Worm (Caenorhabditis elegans) whole organism, young adult: ENCODE results near the gene unc-52.

Experiments
- B0261.1 ChIP-seq: sonication (generic microtip); optimal IDR thresholded peaks from 2 replicates; lab custom pipeline; 2016; ENCODE audit warnings: mild to moderate bottlenecking, missing genetic modification characterization, moderate library complexity, missing compliant biosample characterization
- C17E4.6 ChIP-seq: fragments of 200-800 bp; sonication (Bioruptor generic); IDR thresholded peaks from 2 replicates; pipeline ENCODE4 v1.3.6; 2022; ENCODE audit warnings: missing genetic modification reagents, missing genetic modification characterization, missing compliant biosample characterization
- F10E7.11 ChIP-seq: sonication (generic microtip); optimal IDR thresholded peaks from 2 replicates; lab custom pipeline; 2017; ENCODE audit warnings: mild to moderate bottlenecking, missing genetic modification characterization, moderate library complexity, missing compliant biosample characterization
- F39B2.1 ChIP-seq: fragments of 200-800 bp; sonication (Bioruptor generic); IDR thresholded peaks from 2 replicates; pipeline ENCODE4 v1.3.6; 2022; ENCODE audit warnings: missing genetic modification reagents, missing genetic modification characterization, missing compliant biosample characterization
- F52B5.7 ChIP-seq: sonication (generic microtip); optimal IDR thresholded peaks from 2 replicates; lab custom pipeline; 2016; ENCODE audit warnings: mild to moderate bottlenecking, missing genetic modification characterization, missing compliant biosample characterization
- F57C9.4 ChIP-seq: sonication (generic microtip); optimal IDR thresholded peaks from 2 replicates; lab custom pipeline; 2017; ENCODE audit warnings: mild to moderate bottlenecking, missing genetic modification characterization, missing compliant biosample characterization
- Y67H2A.10 ChIP-seq: fragments of 200-800 bp; sonication (Bioruptor generic); conservative IDR thresholded peaks from 2 replicates; pipeline ENCODE4 v1.3.6; 2022; ENCODE audit warnings: missing genetic modification reagents, missing genetic modification characterization, missing compliant biosample characterization
- Y79H2A.3 ChIP-seq: fragments of 200-800 bp; sonication (Bioruptor generic); conservative IDR thresholded peaks from 2 replicates; pipeline ENCODE4 v1.3.6; 2022; ENCODE audit warnings: missing genetic modification reagents, missing genetic modification characterization, missing compliant biosample characterization
- akir-1 ChIP-seq: fragments of 200-800 bp; sonication (Bioruptor generic); optimal IDR thresholded peaks from 2 replicates; lab custom pipeline; 2018; ENCODE audit warnings: mild to moderate bottlenecking, missing genetic modification characterization, moderate library complexity, missing compliant biosample characterization
- aptf-3 ChIP-seq: fragments of 200-800 bp; sonication (Bioruptor generic); IDR thresholded peaks from 2 replicates; pipeline ENCODE4 v1.3.6; 2022; ENCODE audit warnings: missing genetic modification characterization, missing compliant biosample characterization
- attf-6 ChIP-seq: fragments of 200-800 bp; sonication (Bioruptor generic); IDR thresholded peaks from 2 replicates; pipeline ENCODE4 v1.3.6; 2022; ENCODE audit warnings: missing genetic modification reagents, missing genetic modification characterization, missing compliant biosample characterization
- bed-2 ChIP-seq: fragments of 200-800 bp; sonication (Bioruptor generic); IDR thresholded peaks from 2 replicates; pipeline ENCODE4 v1.3.6; 2022; ENCODE audit warnings: missing genetic modification reagents, missing genetic modification characterization, missing compliant biosample characterization
- cebp-1 ChIP-seq, 2 experiments: fragments of 200-800 bp in 1 of 2; sonication (Bioruptor generic) in 1 of 2; sonication (generic microtip) in 1 of 2; IDR thresholded peaks in 1 of 2; optimal IDR thresholded peaks in 1 of 2; 2 replicates each; pipeline versions ENCODE4 v1.3.6 to Lab custom; 2017 to 2022; ENCODE audit warnings: missing compliant biosample characterization in 2 of 2, missing genetic modification characterization in 2 of 2, mild to moderate bottlenecking in 1 of 2, missing genetic modification reagents in 1 of 2, moderate library complexity in 1 of 2
- ceh-100 ChIP-seq: fragments of 200-800 bp; sonication (Bioruptor generic); IDR thresholded peaks from 2 replicates; pipeline ENCODE4 v1.3.6; 2022; ENCODE audit warnings: missing genetic modification reagents, missing genetic modification characterization, missing compliant biosample characterization
- ceh-58 ChIP-seq: fragments of 200-800 bp; sonication (Bioruptor generic); IDR thresholded peaks from 2 replicates; pipeline ENCODE4 v1.3.6; 2022; ENCODE audit warnings: missing genetic modification characterization, missing compliant biosample characterization
- chd-7 ChIP-seq: sonication (generic microtip); optimal IDR thresholded peaks from 2 replicates; lab custom pipeline; 2016; ENCODE audit warnings: mild to moderate bottlenecking, missing genetic modification characterization, moderate library complexity, missing compliant biosample characterization
- die-1 ChIP-seq: sonication (generic microtip); optimal IDR thresholded peaks from 2 replicates; lab custom pipeline; 2016; ENCODE audit warnings: missing genotype, mild to moderate bottlenecking, missing genetic modification characterization, missing compliant biosample characterization
- dox-1 ChIP-seq: fragments of 200-800 bp; sonication (Bioruptor generic); IDR thresholded peaks from 2 replicates; pipeline ENCODE4 v1.3.6; 2022; ENCODE audit warnings: missing genetic modification reagents, missing genetic modification characterization, missing compliant biosample characterization
- egl-18 ChIP-seq: fragments of 200-800 bp; sonication (Bioruptor generic); IDR thresholded peaks from 2 replicates; pipeline ENCODE4 v1.3.6; 2022; ENCODE audit warnings: missing genetic modification reagents, missing genetic modification characterization, missing compliant biosample characterization
- egrh-3 ChIP-seq: fragments of 200-800 bp; sonication (Bioruptor generic); IDR thresholded peaks from 2 replicates; pipeline ENCODE4 v1.3.6; 2022; ENCODE audit warnings: missing genetic modification reagents, missing genetic modification characterization, missing compliant biosample characterization
- ekl-4 ChIP-seq: fragments of 200-800 bp; sonication (Bioruptor generic); IDR thresholded peaks from 2 replicates; pipeline ENCODE4 v1.3.6; 2022; ENCODE audit warnings: missing genetic modification reagents, missing genetic modification characterization, missing compliant biosample characterization
- ets-4 ChIP-seq: fragments of 200-800 bp; sonication (Bioruptor generic); optimal IDR thresholded peaks from 2 replicates; lab custom pipeline; 2018; ENCODE audit warnings: mild to moderate bottlenecking, missing genetic modification characterization, missing compliant biosample characterization
- lag-1 ChIP-seq: fragments of 200-800 bp; sonication (Bioruptor generic); IDR thresholded peaks from 2 replicates; pipeline ENCODE4 v1.3.6; 2022; ENCODE audit warnings: missing genetic modification reagents, missing genetic modification characterization, missing compliant biosample characterization
- let-526 ChIP-seq: fragments of 200-800 bp; sonication (Bioruptor generic); IDR thresholded peaks from 2 replicates; pipeline ENCODE4 v1.3.6; 2022; ENCODE audit warnings: missing genetic modification reagents, missing genetic modification characterization, missing compliant biosample characterization
- lin-26 ChIP-seq: fragments of 200-800 bp; sonication (Bioruptor generic); IDR thresholded peaks from 2 replicates; pipeline ENCODE4 v1.3.6; 2022; ENCODE audit warnings: missing genetic modification reagents, missing genetic modification characterization, missing compliant biosample characterization
- lir-1 ChIP-seq: fragments of 200-800 bp; sonication (Bioruptor generic); conservative IDR thresholded peaks from 2 replicates; pipeline ENCODE4 v1.3.6; 2022; ENCODE audit warnings: missing genetic modification reagents, missing genetic modification characterization, missing compliant biosample characterization
- madf-6 ChIP-seq: fragments of 200-800 bp; sonication (Bioruptor generic); IDR thresholded peaks from 2 replicates; pipeline ENCODE4 v1.3.6; 2022; ENCODE audit warnings: missing genetic modification reagents, missing genetic modification characterization, missing compliant biosample characterization
- nhr-90 ChIP-seq: sonication (generic microtip); optimal IDR thresholded peaks from 2 replicates; lab custom pipeline; 2016; ENCODE audit warnings: missing genotype, mild to moderate bottlenecking, missing genetic modification characterization, missing compliant biosample characterization
- rpc-1 ChIP-seq, 2 experiments: fragments of 150-350 bp in 1 of 2; sonication (generic microtip) in 1 of 2; optimal IDR thresholded peaks; 2 replicates each; lab custom pipeline; 2014 to 2018; ENCODE audit warnings: missing biosample characterization in 1 of 2, missing genetic modification characterization in 1 of 2, missing genetic modification reagents in 1 of 2, missing genotype in 1 of 2
- sea-2 ChIP-seq: fragments of 200-800 bp; sonication (Bioruptor generic); IDR thresholded peaks from 2 replicates; pipeline ENCODE4 v1.3.6; 2022; ENCODE audit warnings: missing genetic modification characterization, missing compliant biosample characterization
- snpc-1.3 ChIP-seq: sonication (generic microtip); optimal IDR thresholded peaks from 2 replicates; lab custom pipeline; 2017; ENCODE audit warnings: missing genetic modification characterization, mild to moderate bottlenecking, missing compliant biosample characterization, antibody characterized with exemption, moderate library complexity, missing genotype, missing genetic modification reagents; ENCODE audit not compliant: insufficient read depth
- somi-1 ChIP-seq: fragments of 200-800 bp; sonication (Bioruptor generic); optimal IDR thresholded peaks from 2 replicates; lab custom pipeline; 2018; ENCODE audit warnings: mild to moderate bottlenecking, missing genetic modification characterization, missing compliant biosample characterization
- unc-130 ChIP-seq: sonication (generic microtip); optimal IDR thresholded peaks from 2 replicates; lab custom pipeline; 2016; ENCODE audit warnings: missing genetic modification reagents, missing genetic modification characterization, missing compliant biosample characterization
- unc-62 ChIP-seq: fragments of 150-350 bp; optimal IDR thresholded peaks from 2 replicates; lab custom pipeline; 2014; ENCODE audit warnings: missing biosample characterization, missing genetic modification reagents, missing genetic modification characterization
- zfh-2 ChIP-seq: fragments of 200-800 bp; sonication (Bioruptor generic); conservative IDR thresholded peaks from 2 replicates; pipeline ENCODE4 v1.3.6; 2022; ENCODE audit warnings: missing genetic modification reagents, missing genetic modification characterization, missing compliant biosample characterization
- ztf-25 ChIP-seq: fragments of 200-800 bp; sonication (Bioruptor generic); IDR thresholded peaks from 2 replicates; pipeline ENCODE4 v1.3.6; 2022; ENCODE audit warnings: missing genetic modification reagents, missing genetic modification characterization, missing compliant biosample characterization
- ztf-6 ChIP-seq: fragments of 200-800 bp; sonication (Bioruptor generic); IDR thresholded peaks from 2 replicates; pipeline ENCODE4 v1.3.6; 2022; ENCODE audit warnings: missing genetic modification reagents, missing genetic modification characterization, missing compliant biosample characterization

unc-52 gene

ce11 chrII:14670175-14670574, 14.1 kb downstream of the unc-52 start:
- TF ChIP-seq F57C9.4 (tag; lab: Kevin White, UChicago), result no peak
- no peak for TF ChIP-seq let-526 (GFP tag; lab: Robert Waterston, UW)
- TF ChIP-seq rpc-1 (optimal IDR thresholded peaks at IDR 0.05; lab: Kevin White, UChicago), result no peak
- no peak for TF ChIP-seq rpc-1 (tag; optimal IDR thresholded peaks at IDR 0.05; lab: Kevin White, UChicago)
- no peak for TF ChIP-seq lag-1 (GFP tag; lab: Robert Waterston, UW)
- TF ChIP-seq ztf-25 (GFP tag; lab: Robert Waterston, UW), result no peak
- no peak for TF ChIP-seq somi-1

ce11 chrII:14668608-14669007, 15.6 kb downstream of the unc-52 start:
- TF ChIP-seq F10E7.11 (tag; lab: Kevin White, UChicago) (no peak), Y79H2A.3 (GFP tag; lab: Robert Waterston, UW) (no peak), akir-1 (no peak), Y67H2A.10 (no peak), unc-130 (GFP tag; lab: Kevin White, UChicago) (no peak), lin-26 (GFP tag; lab: Robert Waterston, UW) (no peak), egrh-3 (GFP tag; lab: Robert Waterston, UW) (no peak), F57C9.4 (tag; lab: Kevin White, UChicago) (no peak), attf-6 (GFP tag; lab: Robert Waterston, UW) (no peak), cebp-1 (GFP tag; IDR thresholded peaks at IDR 0.05; lab: Robert Waterston, UW) (no peak), cebp-1 (tag; optimal IDR thresholded peaks at IDR 0.05; lab: Kevin White, UChicago) (no peak)
- TF ChIP-seq, all 124 proteins: peak for 0

ce11 chrII:14666274-14666673, 18.0 kb downstream of the unc-52 start:
- no peak for TF ChIP-seq lir-1
- no peak for TF ChIP-seq egl-18 (GFP tag; lab: Robert Waterston, UW)
- TF ChIP-seq ekl-4 (GFP tag; lab: Robert Waterston, UW), result no peak
- no peak for TF ChIP-seq nhr-90
- no peak for TF ChIP-seq F52B5.7
- TF ChIP-seq unc-62 (GFP tag; lab: Kevin White, UChicago), result no peak
- no peak for TF ChIP-seq snpc-1.3
- TF ChIP-seq ets-4 (GFP tag; lab: Kevin White, UChicago), result no peak
- TF ChIP-seq ceh-58 (GFP tag; lab: Robert Waterston, UW), result no peak
- no peak for TF ChIP-seq C17E4.6 (GFP tag; lab: Robert Waterston, UW)
- TF ChIP-seq B0261.1 (tag; lab: Kevin White, UChicago), result no peak
- no peak for TF ChIP-seq ztf-6 (GFP tag; lab: Robert Waterston, UW)
- no peak for TF ChIP-seq bed-2 (GFP tag; lab: Robert Waterston, UW)
- TF ChIP-seq, all 124 proteins: peak for 0

- TF ChIP-seq zfh-2 (GFP tag; lab: Robert Waterston, UW), result peak; percentile 84
- TF ChIP-seq chd-7 (tag; lab: Kevin White, UChicago), result no peak
Measured at ce11 chrII:14664647-14665518, 19.4 kb downstream of the unc-52 start.

ce11 chrII:14647550-14647949, 36.7 kb downstream of the unc-52 start:
- TF ChIP-seq ceh-100 (no peak), F39B2.1 (GFP tag; lab: Robert Waterston, UW) (no peak), dox-1 (GFP tag; lab: Robert Waterston, UW) (no peak), attf-6 (GFP tag; lab: Robert Waterston, UW) (no peak), aptf-3 (GFP tag; lab: Robert Waterston, UW) (no peak), madf-6 (no peak), sea-2 (GFP tag; lab: Robert Waterston, UW) (no peak), unc-130 (GFP tag; lab: Kevin White, UChicago) (no peak), die-1 (tag; lab: Kevin White, UChicago) (no peak)
